Worm (Caenorhabditis elegans): ENCODE results near the gene C33E10.1.
"Not testable (repeated sequence)": the region's sequence is repeated elsewhere in the genome, so short reads cannot be mapped to it uniquely, and the experiment has no call there.

C33E10.1 gene

DNA sequence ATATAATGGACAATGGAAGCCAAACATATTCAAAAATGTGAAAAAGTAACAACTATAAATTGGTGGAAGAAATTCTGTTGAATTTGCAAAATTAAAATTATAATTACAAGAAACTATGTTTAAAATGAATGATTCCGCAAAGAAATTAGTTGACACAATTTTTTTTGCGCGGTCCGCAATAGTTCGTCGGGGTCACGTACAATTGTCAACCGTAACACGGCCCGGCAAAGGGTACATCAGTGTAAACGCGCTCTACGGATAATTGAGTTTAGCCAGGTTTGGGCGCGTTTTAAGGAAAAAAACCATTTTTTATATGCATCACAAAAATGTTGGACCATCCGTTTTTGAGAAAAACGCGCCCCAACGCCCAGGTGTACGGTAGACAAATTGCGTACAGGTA, 7.6 kb upstream of the C33E10.1 start:
- TF ChIP-seq pha-4 (tag; optimal IDR thresholded peaks at IDR 0.05), result peak; percentile 53
- peak; percentile 6 for TF ChIP-seq elt-2 (tag; optimal IDR thresholded peaks at IDR 0.05)
- no peak for TF ChIP-seq unc-62 (GFP tag; optimal IDR thresholded peaks at IDR 0.05)

DNA sequence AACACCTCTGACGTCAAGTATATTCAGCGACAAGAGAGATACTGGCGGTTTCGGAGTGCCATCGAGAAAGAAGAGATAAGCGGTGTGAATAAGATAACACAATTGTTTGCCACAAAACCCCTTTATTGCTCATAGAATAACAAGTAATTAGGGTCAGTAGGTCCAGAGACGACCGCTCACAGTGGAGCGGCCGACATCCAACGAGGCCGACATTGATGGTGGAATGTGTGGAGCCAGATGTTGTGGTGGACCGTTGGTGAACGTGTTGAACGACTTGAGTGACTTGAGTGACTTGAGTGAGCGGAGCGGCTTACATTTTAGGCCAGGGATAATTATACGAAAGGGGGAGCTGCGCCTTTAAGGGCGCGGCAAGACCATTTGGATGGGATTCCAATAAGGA, 4.3 kb upstream of the C33E10.1 start:
- TF ChIP-seq elt-3 (tag; optimal IDR thresholded peaks at IDR 0.05), result no peak
- peak; percentile 40 for TF ChIP-seq snpc-4 (tag; optimal IDR thresholded peaks at IDR 0.05)

DNA sequence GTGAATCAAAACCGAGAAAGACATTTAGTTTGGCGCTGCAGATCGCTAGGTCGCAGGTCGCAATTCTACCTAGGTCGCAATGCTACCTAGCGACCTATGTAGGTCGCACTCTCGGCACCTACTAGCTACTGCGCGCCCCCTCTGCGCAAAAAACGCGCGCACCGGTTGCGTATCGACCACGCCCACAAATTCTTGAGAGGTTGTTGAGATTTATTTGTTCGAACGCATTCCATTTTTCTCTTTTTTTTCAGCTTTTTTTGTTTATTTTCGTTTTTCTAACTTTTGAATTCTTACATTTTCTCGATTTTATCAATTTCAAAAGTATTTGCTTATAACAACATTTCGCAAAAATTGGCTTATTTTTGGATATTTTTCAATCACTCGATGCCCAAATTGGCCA, 3.1 kb upstream of the C33E10.1 start, which contains the start of gene C33E10.10:
TSS of gene C33E10.10 (minus strand) at position 101 of the 400 bp plus-strand sequence.
- TF ChIP-seq mdl-1 (tag; optimal IDR thresholded peaks at IDR 0.05) (no peak), nhr-76 (tag; optimal IDR thresholded peaks at IDR 0.05) (no peak), sea-2 (GFP tag; optimal IDR thresholded peaks at IDR 0.05) (no peak), ceh-82 (tag; optimal IDR thresholded peaks at IDR 0.05) (no peak), aly-2 (tag; optimal IDR thresholded peaks at IDR 0.05) (no peak), tbx-2 (tag; optimal IDR thresholded peaks at IDR 0.05) (no peak), lin-15B (tag; optimal IDR thresholded peaks at IDR 0.05) (no peak), skn-1 (tag; optimal IDR thresholded peaks at IDR 0.05) (no peak), unc-62 (GFP tag; optimal IDR thresholded peaks at IDR 0.05) (no peak), nhr-237 (tag; optimal IDR thresholded peaks at IDR 0.05) (no peak)

DNA sequence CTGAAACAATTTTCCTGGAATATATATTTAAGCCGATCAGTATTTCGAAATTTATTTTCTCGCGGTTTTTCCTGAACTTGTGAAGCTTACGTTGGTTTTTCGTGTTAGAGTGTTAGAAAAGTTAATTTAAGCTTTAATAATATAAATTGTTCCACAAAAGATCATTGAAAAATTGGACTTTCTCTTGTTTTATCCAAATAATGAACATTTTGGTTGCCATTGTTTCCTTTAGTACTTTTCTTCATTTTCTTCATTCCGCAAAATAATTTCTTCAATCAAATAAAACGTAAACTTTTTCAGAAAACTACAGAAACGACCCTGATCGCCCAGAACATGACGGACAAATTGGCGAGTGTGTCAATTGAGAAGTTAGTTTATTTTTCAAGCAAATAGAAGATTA, 2.6 kb upstream of the C33E10.1 start, which contains the start of gene fbxa-120:
TSS of gene fbxa-120 (plus strand) at position 301 of the 400 bp plus-strand sequence.
- TF ChIP-seq hmg-11 (tag; optimal IDR thresholded peaks at IDR 0.05) (no peak), nfya-1 (tag; optimal IDR thresholded peaks at IDR 0.05; ENCODE audit: insufficient read depth) (no peak), nhr-67 (tag; optimal IDR thresholded peaks at IDR 0.05) (no peak), nhr-25 (tag; optimal IDR thresholded peaks at IDR 0.05) (no peak), snpc-4 (tag; optimal IDR thresholded peaks at IDR 0.05) (no peak), elt-2 (tag; optimal IDR thresholded peaks at IDR 0.05) (no peak), ceh-28 (tag; optimal IDR thresholded peaks at IDR 0.05) (no peak), jun-1 (tag; optimal IDR thresholded peaks at IDR 0.05) (no peak), nhr-28 (tag; optimal IDR thresholded peaks at IDR 0.05) (no peak), elt-3 (tag; optimal IDR thresholded peaks at IDR 0.05) (no peak), nhr-11 (tag; optimal IDR thresholded peaks at IDR 0.05) (no peak), fkh-2 (tag; optimal IDR thresholded peaks at IDR 0.05) (no peak), elt-1 (tag; optimal IDR thresholded peaks at IDR 0.05) (no peak)

DNA sequence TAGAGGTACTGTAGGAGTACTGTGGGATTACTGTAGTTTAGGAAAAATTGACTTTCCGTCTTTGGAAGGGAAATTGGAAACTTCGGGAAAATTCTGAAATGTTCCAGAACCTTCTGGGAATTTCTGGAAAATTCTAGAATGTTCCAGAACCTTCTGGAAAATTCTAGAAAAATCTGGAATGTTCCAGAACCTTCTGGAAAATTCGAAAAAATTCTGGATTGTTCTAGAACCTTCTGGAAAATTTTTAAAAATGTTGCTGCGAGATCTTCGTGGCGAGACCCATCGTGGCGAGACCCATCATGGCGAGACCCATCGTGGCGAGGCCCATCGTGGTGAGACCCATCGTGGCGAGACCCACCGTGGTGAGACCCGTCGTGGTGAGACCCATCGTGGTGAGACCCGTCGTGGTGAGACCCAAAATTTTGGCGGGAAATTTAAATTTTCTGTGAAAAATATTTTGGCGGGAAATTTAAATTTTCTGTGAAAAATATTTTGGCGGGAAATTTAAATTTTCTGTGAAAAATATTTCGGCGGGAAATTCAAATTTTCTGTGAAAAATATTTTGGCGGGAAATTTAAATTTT, 5.8 kb downstream of the C33E10.1 start, which contains the start of gene C53C11.4:
TSS of gene C53C11.4 (plus strand) at position 179 of the 583 bp plus-strand sequence.
- not testable (repeated sequence) for TF ChIP-seq ztf-11, nhr-237, egl-27 (tag; optimal IDR thresholded peaks at IDR 0.05)

DNA sequence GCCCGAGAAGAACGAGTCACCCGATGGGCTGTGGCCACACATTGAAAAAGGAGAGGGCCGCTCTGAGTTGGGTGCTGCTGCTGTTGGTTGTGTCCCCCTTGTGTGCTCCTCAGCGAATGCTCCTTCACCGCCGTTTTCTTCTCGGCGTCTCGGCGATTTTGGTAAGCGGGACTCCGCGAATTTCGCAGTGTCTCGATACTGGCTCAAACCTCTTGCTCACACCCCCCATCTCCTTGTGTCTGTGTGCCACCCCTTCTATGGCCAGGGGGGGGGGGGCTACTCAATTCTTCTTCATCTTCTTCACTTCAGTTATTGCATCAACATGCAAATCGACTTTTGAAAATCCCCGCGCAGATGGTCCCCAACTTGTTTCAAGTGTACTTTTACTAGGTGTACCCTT, 9.9 kb downstream of the C33E10.1 start:
- TF ChIP-seq unc-39 (tag; optimal IDR thresholded peaks at IDR 0.05) (no peak), R02D3.7 (tag; optimal IDR thresholded peaks at IDR 0.05) (no peak), lsy-12 (tag; optimal IDR thresholded peaks at IDR 0.05) (peak; percentile 43), aly-2 (tag; optimal IDR thresholded peaks at IDR 0.05) (no peak), lin-39 (tag; optimal IDR thresholded peaks at IDR 0.05) (peak; percentile 81), unc-62 (GFP tag; optimal IDR thresholded peaks at IDR 0.05) (peak; percentile 16), pha-4 (tag; optimal IDR thresholded peaks at IDR 0.05) (no peak), nfya-1 (tag; optimal IDR thresholded peaks at IDR 0.05; ENCODE audit: insufficient read depth) (peak; percentile 50), nhr-43 (tag; optimal IDR thresholded peaks at IDR 0.05; ENCODE audit: poor library complexity, severe bottlenecking) (no peak), hmg-11 (tag; optimal IDR thresholded peaks at IDR 0.05) (peak; percentile 88)

Measured in whole organism, L3 larva.